Fruit fly (Drosophila melanogaster) whole organism, embryonic: ENCODE data around the gene Gss1.
A peak's percentile ranks its signal among the peaks of the same experiment; 100 is the strongest.

ENCODE experiments used
- Atf6 ChIP-seq: fragments of 200-800 bp; sonication (Bioruptor generic); IDR thresholded peaks from 2 replicates; pipeline ENCODE4 v1.3.6; 2022; ENCODE audit warnings: missing biosample characterization, missing genetic modification characterization
- CG10147 ChIP-seq: fragments of 200-800 bp; sonication (Bioruptor generic); optimal IDR thresholded peaks from 2 replicates; lab custom pipeline; 2019; ENCODE audit warnings: missing biosample characterization, mild to moderate bottlenecking, missing genetic modification characterization, moderate library complexity
- CG10565 ChIP-seq: fragments of 200-800 bp; sonication (Bioruptor generic); optimal IDR thresholded peaks from 3 replicates; lab custom pipeline; 2016; ENCODE audit warnings: missing biosample characterization, mild to moderate bottlenecking, missing genetic modification characterization
- CG12659 ChIP-seq: fragments of 200-800 bp; sonication (Bioruptor generic); optimal IDR thresholded peaks from 3 replicates; lab custom pipeline; 2017; ENCODE audit warnings: mild to moderate bottlenecking, missing biosample characterization, missing genetic modification reagents, missing genetic modification characterization
- CG16813 ChIP-seq: fragments of 200-800 bp; sonication (Bioruptor generic); IDR thresholded peaks from 3 replicates; pipeline ENCODE4 v1.3.6; 2022; ENCODE audit warnings: missing biosample characterization, missing genetic modification characterization; ENCODE audit not compliant: partially characterized antibody
- CG2889 ChIP-seq: fragments of 200-800 bp; sonication (Bioruptor generic); IDR thresholded peaks from 3 replicates; pipeline ENCODE4 v1.3.6; 2022; ENCODE audit warnings: missing biosample characterization, missing genetic modification characterization
- CG30431 ChIP-seq: fragments of 200-800 bp; sonication (Bioruptor generic); optimal IDR thresholded peaks from 2 replicates; lab custom pipeline; 2017; ENCODE audit warnings: missing biosample characterization, missing genetic modification characterization
- CG31388 ChIP-seq: fragments of 200-800 bp; sonication (Bioruptor generic); optimal IDR thresholded peaks from 2 replicates; lab custom pipeline; 2016; ENCODE audit warnings: missing biosample characterization, missing genetic modification characterization
- CG32532 ChIP-seq: fragments of 200-800 bp; sonication (Bioruptor generic); IDR thresholded peaks from 2 replicates; pipeline ENCODE4 v1.3.6; 2022; ENCODE audit warnings: missing biosample characterization, missing genetic modification characterization
- CG32772 ChIP-seq: fragments of 200-800 bp; sonication (Bioruptor generic); IDR thresholded peaks from 2 replicates; pipeline ENCODE4 v1.3.6; 2022; ENCODE audit warnings: missing biosample characterization, missing genetic modification characterization
- CG34422 ChIP-seq: fragments of 200-800 bp; sonication (Bioruptor generic); IDR thresholded peaks from 3 replicates; pipeline ENCODE4 v1.3.6; 2022; ENCODE audit warnings: missing biosample characterization, missing genetic modification characterization
- CG43689 ChIP-seq: fragments of 200-800 bp; sonication (Bioruptor generic); IDR thresholded peaks from 2 replicates; pipeline ENCODE4 v1.3.6; 2022; ENCODE audit warnings: missing biosample characterization, missing genetic modification characterization
- CG4617 ChIP-seq: fragments of 200-800 bp; sonication (Bioruptor generic); optimal IDR thresholded peaks from 3 replicates; lab custom pipeline; 2016; ENCODE audit warnings: missing biosample characterization, missing genetic modification characterization, borderline replicate concordance
- CG4707 ChIP-seq: fragments of 200-800 bp; sonication (Bioruptor generic); optimal IDR thresholded peaks from 2 replicates; lab custom pipeline; 2018; ENCODE audit warnings: missing biosample characterization, mild to moderate bottlenecking, missing genetic modification characterization, moderate library complexity
- CG6254 ChIP-seq: fragments of 200-800 bp; sonication (Bioruptor generic); optimal IDR thresholded peaks from 3 replicates; lab custom pipeline; 2017; ENCODE audit warnings: mild to moderate bottlenecking, missing biosample characterization, missing genetic modification reagents, missing genetic modification characterization
- CG6791 ChIP-seq: fragments of 200-800 bp; sonication (Bioruptor generic); IDR thresholded peaks from 3 replicates; pipeline ENCODE4 v1.3.6; 2022; ENCODE audit warnings: missing biosample characterization, missing genetic modification characterization; ENCODE audit not compliant: partially characterized antibody
- CG7786 ChIP-seq: fragments of 200-800 bp; sonication (Bioruptor generic); optimal IDR thresholded peaks from 2 replicates; lab custom pipeline; 2016; ENCODE audit warnings: missing biosample characterization, missing genetic modification characterization
- CG7928 ChIP-seq: fragments of 200-800 bp; sonication (Bioruptor generic); optimal IDR thresholded peaks from 2 replicates; lab custom pipeline; 2017; ENCODE audit warnings: missing biosample characterization, mild to moderate bottlenecking, missing genetic modification characterization
- CG8765 ChIP-seq: fragments of 200-800 bp; sonication (Bioruptor generic); IDR thresholded peaks from 2 replicates; pipeline ENCODE4 v1.3.6; 2022; ENCODE audit warnings: missing biosample characterization, missing genetic modification characterization
- CG9609 ChIP-seq: fragments of 200-800 bp; sonication (Bioruptor generic); optimal IDR thresholded peaks from 3 replicates; lab custom pipeline; 2016; ENCODE audit warnings: missing biosample characterization, missing genetic modification characterization
- CG9817 ChIP-seq: fragments of 200-800 bp; sonication (Bioruptor generic); optimal IDR thresholded peaks from 2 replicates; lab custom pipeline; 2018; ENCODE audit warnings: missing biosample characterization, mild to moderate bottlenecking, missing genetic modification characterization, moderate library complexity
- CG9932 ChIP-seq: fragments of 200-800 bp; sonication (Bioruptor generic); IDR thresholded peaks from 2 replicates; pipeline ENCODE4 v1.3.6; 2022; ENCODE audit warnings: missing biosample characterization, missing genetic modification characterization
- Dp ChIP-seq: fragments of 200-800 bp; sonication (Bioruptor generic); optimal IDR thresholded peaks from 2 replicates; lab custom pipeline; 2018; ENCODE audit warnings: missing biosample characterization, mild to moderate bottlenecking, missing genetic modification characterization, moderate library complexity
- Fer2 ChIP-seq: fragments of 200-800 bp; sonication (Bioruptor generic); optimal IDR thresholded peaks from 2 replicates; lab custom pipeline; 2018; ENCODE audit warnings: missing biosample characterization, mild to moderate bottlenecking, missing genetic modification characterization, moderate library complexity
- HmgD ChIP-seq: fragments of 200-800 bp; sonication (Bioruptor generic); optimal IDR thresholded peaks from 3 replicates; lab custom pipeline; 2016; ENCODE audit warnings: missing biosample characterization, missing genetic modification characterization
- Hsf ChIP-seq: fragments of 200-800 bp; sonication (Bioruptor generic); optimal IDR thresholded peaks from 3 replicates; lab custom pipeline; 2016; ENCODE audit warnings: missing biosample characterization, missing genetic modification characterization
- Opbp ChIP-seq: fragments of 200-800 bp; sonication (Bioruptor generic); IDR thresholded peaks from 3 replicates; pipeline ENCODE4 v1.3.6; 2022; ENCODE audit warnings: missing biosample characterization, missing genetic modification characterization; ENCODE audit not compliant: partially characterized antibody
- Pdp1 ChIP-seq, 2 experiments: fragments of 200-800 bp; sonication (Bioruptor generic); optimal IDR thresholded peaks; 3 replicates each; lab custom pipeline; 2016; ENCODE audit warnings: missing biosample characterization in 2 of 2, missing genetic modification characterization in 2 of 2, mild to moderate bottlenecking in 1 of 2, moderate library complexity in 1 of 2
- YL-1 ChIP-seq: fragments of 200-800 bp; sonication (Bioruptor generic); optimal IDR thresholded peaks from 3 replicates; lab custom pipeline; 2017; ENCODE audit warnings: missing biosample characterization, mild to moderate bottlenecking, missing genetic modification characterization
- abd-A ChIP-seq: fragments of 200-800 bp; sonication (Bioruptor generic); optimal IDR thresholded peaks from 3 replicates; lab custom pipeline; 2019; ENCODE audit warnings: missing biosample characterization, mild to moderate bottlenecking, missing genetic modification characterization, moderate library complexity
- ac ChIP-seq: fragments of 200-800 bp; sonication (Bioruptor generic); optimal IDR thresholded peaks from 3 replicates; lab custom pipeline; 2017; ENCODE audit warnings: missing biosample characterization, mild to moderate bottlenecking, missing genetic modification characterization
- al ChIP-seq: fragments of 200-800 bp; sonication (Bioruptor generic); IDR thresholded peaks from 2 replicates; pipeline ENCODE4 v1.3.6; 2022; ENCODE audit warnings: missing biosample characterization, missing genetic modification characterization
- eyg ChIP-seq: fragments of 200-800 bp; sonication (Bioruptor generic); optimal IDR thresholded peaks from 3 replicates; lab custom pipeline; 2016; ENCODE audit warnings: missing biosample characterization, missing genetic modification characterization
- fd3F ChIP-seq: fragments of 200-800 bp; sonication (Bioruptor generic); optimal IDR thresholded peaks from 2 replicates; lab custom pipeline; 2018; ENCODE audit warnings: missing biosample characterization, mild to moderate bottlenecking, missing genetic modification characterization, moderate library complexity
- hbn ChIP-seq: fragments of 200-800 bp; sonication (Bioruptor generic); IDR thresholded peaks from 2 replicates; pipeline ENCODE4 v1.3.6; 2022; ENCODE audit warnings: missing biosample characterization, missing genetic modification characterization; ENCODE audit not compliant: partially characterized antibody
- jumu ChIP-seq: fragments of 200-800 bp; sonication (Bioruptor generic); optimal IDR thresholded peaks from 3 replicates; lab custom pipeline; 2016; ENCODE audit warnings: missing biosample characterization, missing genetic modification characterization
- ken ChIP-seq: fragments of 200-800 bp; sonication (Bioruptor generic); IDR thresholded peaks from 3 replicates; pipeline ENCODE4 v1.3.6; 2022; ENCODE audit warnings: missing biosample characterization, missing genetic modification characterization
- mirr ChIP-seq: fragments of 200-800 bp; sonication (Bioruptor generic); optimal IDR thresholded peaks from 3 replicates; lab custom pipeline; 2018; ENCODE audit warnings: missing biosample characterization, mild to moderate bottlenecking, missing genetic modification characterization
- oc ChIP-seq: fragments of 200-800 bp; sonication (Bioruptor generic); optimal IDR thresholded peaks from 2 replicates; lab custom pipeline; 2018; ENCODE audit warnings: missing biosample characterization, mild to moderate bottlenecking, missing genetic modification characterization, moderate library complexity
- p53 ChIP-seq: fragments of 200-800 bp; sonication (Bioruptor generic); optimal IDR thresholded peaks from 2 replicates; lab custom pipeline; 2016; ENCODE audit warnings: missing biosample characterization, missing genetic modification characterization
- pb ChIP-seq: fragments of 200-800 bp; sonication (Bioruptor generic); optimal IDR thresholded peaks from 3 replicates; lab custom pipeline; 2016; ENCODE audit warnings: missing biosample characterization, missing genetic modification characterization
- repo ChIP-seq: fragments of 200-800 bp; sonication (Bioruptor generic); optimal IDR thresholded peaks from 2 replicates; lab custom pipeline; 2016; ENCODE audit warnings: missing biosample characterization, missing genetic modification characterization
- run ChIP-seq: fragments of 200-800 bp; sonication (Bioruptor generic); optimal IDR thresholded peaks from 3 replicates; lab custom pipeline; 2018; ENCODE audit warnings: missing biosample characterization, mild to moderate bottlenecking, missing genetic modification characterization
- schlank ChIP-seq: fragments of 200-800 bp; sonication (Bioruptor generic); optimal IDR thresholded peaks from 2 replicates; lab custom pipeline; 2018; ENCODE audit warnings: missing biosample characterization, mild to moderate bottlenecking, missing genetic modification characterization
- sna ChIP-seq: fragments of 200-800 bp; sonication (Bioruptor generic); IDR thresholded peaks from 2 replicates; pipeline ENCODE4 v1.3.6; 2022; ENCODE audit warnings: missing biosample characterization, missing genetic modification characterization; ENCODE audit not compliant: partially characterized antibody
- stwl ChIP-seq: fragments of 200-800 bp; sonication (Bioruptor generic); optimal IDR thresholded peaks from 3 replicates; lab custom pipeline; 2018; ENCODE audit warnings: missing biosample characterization, mild to moderate bottlenecking, missing genetic modification characterization, moderate library complexity
- sug ChIP-seq: fragments of 200-800 bp; optimal IDR thresholded peaks from 2 replicates; lab custom pipeline; 2019; ENCODE audit warnings: missing biosample characterization, mild to moderate bottlenecking, missing genetic modification characterization, moderate library complexity
- trem ChIP-seq: fragments of 200-800 bp; optimal IDR thresholded peaks from 3 replicates; lab custom pipeline; 2019; ENCODE audit warnings: missing biosample characterization, mild to moderate bottlenecking, missing genetic modification characterization, moderate library complexity

Gss1 gene

dm6 chrX:17907184-17908006 lies 18.0 kb downstream of the Gss1 start, which contains the start of the genes CG7772 and Vps4 (continued):
- TF ChIP-seq CG43689 (no peak), CG10565 (no peak), CG32772 (GFP tag; lab: Robert Waterston, UW) (peak; percentile 71), sug (tag; lab: Kevin White, UChicago) (peak; percentile 0), oc (no peak), CG34422 (GFP tag; lab: Robert Waterston, UW) (no peak), fd3F (no peak), CG30431 (GFP tag; lab: Kevin White, UChicago) (no peak), al (no peak), p53 (GFP tag; lab: Kevin White, UChicago) (no peak), pb (GFP tag; lab: Kevin White, UChicago) (no peak), CG6791 (GFP tag; lab: Robert Waterston, UW) (peak; percentile 36; the same call in 1 of the 3 replicates), CG9817 (tag; lab: Kevin White, UChicago) (no peak), CG10147 (no peak), run (no peak), trem (tag; lab: Kevin White, UChicago) (peak; percentile 24), stwl (tag; lab: Kevin White, UChicago) (peak; percentile 13), CG16813 (GFP tag; lab: Robert Waterston, UW) (0 out of 3 replicates have a peak, but pooled peaks have one; percentile 11), Pdp1 (GFP tag; optimal IDR thresholded peaks at IDR 0.05; lab: Kevin White, UChicago) (peak in 1 of 2 experiments; percentile 44), mirr (no peak), YL-1 (peak; percentile 50), CG9932 (GFP tag; lab: Robert Waterston, UW) (no peak), Opbp (GFP tag; lab: Robert Waterston, UW) (0 out of 3 replicates have a peak, but pooled peaks have one; percentile 34), CG12659 (GFP tag; lab: Kevin White, UChicago) (peak; percentile 37), CG2889 (GFP tag; lab: Robert Waterston, UW) (no peak), CG4617 (peak; percentile 68), CG31388 (GFP tag; lab: Kevin White, UChicago) (no peak), CG8765 (GFP tag; lab: Robert Waterston, UW) (no peak), jumu (no peak), HmgD (no peak), hbn (no peak), CG4707 (no peak), schlank (tag; lab: Kevin White, UChicago) (no peak), CG32532 (GFP tag; lab: Robert Waterston, UW) (no peak), Fer2 (tag; lab: Kevin White, UChicago) (no peak), Atf6 (GFP tag; lab: Robert Waterston, UW) (no peak), eyg (GFP tag; lab: Kevin White, UChicago) (no peak), ac (GFP tag; lab: Kevin White, UChicago) (no peak), CG6254 (no peak), Dp (GFP tag; lab: Kevin White, UChicago) (peak; percentile 85), CG7786 (no peak), CG9609 (GFP tag; lab: Kevin White, UChicago) (no peak), ken (GFP tag; lab: Robert Waterston, UW) (no peak), CG7928 (GFP tag; lab: Kevin White, UChicago) (no peak), repo (no peak), sna (GFP tag; lab: Robert Waterston, UW) (0 out of 2 replicates have a peak, but pooled peaks have one; percentile 43), abd-A (peak; percentile 33), Hsf (GFP tag; lab: Kevin White, UChicago) (no peak)
